Fruit fly (Drosophila melanogaster): ENCODE data around the gene CG33003.
A peak's percentile ranks its signal among the peaks of the same experiment; 100 is the strongest.

Gene CG33003

dm6 chr2L:4448582-4449016 lies 47.8 kb downstream of the CG33003 start, which contains the start of gene MFS18 (continued):
- TF ChIP-seq Chrac-16 (GFP tag; optimal IDR thresholded peaks at IDR 0.05): peak; percentile 97
- peak; percentile 94 for TF ChIP-seq CG10462 (GFP tag; optimal IDR thresholded peaks at IDR 0.05)
- peak; percentile 93 for TF ChIP-seq Lim3 (GFP tag; IDR thresholded peaks at IDR 0.05)
- peak; percentile 52 for TF ChIP-seq unc-4 (GFP tag; IDR thresholded peaks at IDR 0.05; ENCODE audit: partially characterized antibody)
- TF ChIP-seq CG12219 (GFP tag; optimal IDR thresholded peaks at IDR 0.05): peak; percentile 89
- peak; percentile 86 for TF ChIP-seq CG10321 (GFP tag; IDR thresholded peaks at IDR 0.05)
- TF ChIP-seq slp2 (GFP tag; optimal IDR thresholded peaks at IDR 0.05): peak; percentile 65
- TF ChIP-seq pzg (GFP tag; optimal IDR thresholded peaks at IDR 0.05): peak; percentile 45
- TF ChIP-seq tap (tag; optimal IDR thresholded peaks at IDR 0.05): peak; percentile 98
- TF ChIP-seq Bgb (GFP tag; IDR thresholded peaks at IDR 0.05; ENCODE audit: partially characterized antibody): peak; percentile 86
- peak; percentile 99 for TF ChIP-seq CG4730 (GFP tag; IDR thresholded peaks at IDR 0.05)
- TF ChIP-seq gsb (GFP tag; IDR thresholded peaks at IDR 0.05): peak; percentile 97
- peak; percentile 95 for TF ChIP-seq CG18476 (GFP tag; optimal IDR thresholded peaks at IDR 0.05)
- peak; percentile 46 for TF ChIP-seq hbn (GFP tag; IDR thresholded peaks at IDR 0.05; ENCODE audit: partially characterized antibody)
- peak; percentile 90 for TF ChIP-seq ash1 (GFP tag; optimal IDR thresholded peaks at IDR 0.05)
- peak; percentile 98 for TF ChIP-seq CG16779 (GFP tag; IDR thresholded peaks at IDR 0.05)
- TF ChIP-seq CG3838 (GFP tag; optimal IDR thresholded peaks at IDR 0.05): peak; percentile 92
- TF ChIP-seq hkb (optimal IDR thresholded peaks at IDR 0.05): peak; percentile 67
- TF ChIP-seq hkb (GFP tag; IDR thresholded peaks at IDR 0.05): peak; percentile 100
- TF ChIP-seq maf-S (GFP tag; optimal IDR thresholded peaks at IDR 0.05): peak; percentile 97
- peak; percentile 91 for TF ChIP-seq CG15601 (tag; optimal IDR thresholded peaks at IDR 0.05)
- TF ChIP-seq grn (GFP tag; optimal IDR thresholded peaks at IDR 0.05): peak; percentile 74
- TF ChIP-seq CG14860 (GFP tag; IDR thresholded peaks at IDR 0.05; ENCODE audit: partially characterized antibody): peak; percentile 74; the same call in 2 of the 3 replicates
- no peak for TF ChIP-seq zf30C (GFP tag; optimal IDR thresholded peaks at IDR 0.05)
- TF ChIP-seq dysf (GFP tag; IDR thresholded peaks at IDR 0.05): peak; percentile 99
- peak; percentile 99 for TF ChIP-seq HLH3B (GFP tag; IDR thresholded peaks at IDR 0.05)
- TF ChIP-seq Nf-YC (tag; optimal IDR thresholded peaks at IDR 0.05): peak; percentile 87
- TF ChIP-seq Dip3 (GFP tag; optimal IDR thresholded peaks at IDR 0.05): peak; percentile 82
- peak; percentile 92 for TF ChIP-seq CG18619 (GFP tag; optimal IDR thresholded peaks at IDR 0.05)
- peak; percentile 98 for TF ChIP-seq Hr3 (GFP tag; optimal IDR thresholded peaks at IDR 0.05)
- TF ChIP-seq grau (tag; optimal IDR thresholded peaks at IDR 0.05): peak; percentile 91
- TF ChIP-seq pros (GFP tag; optimal IDR thresholded peaks at IDR 0.05): no peak
- TF ChIP-seq so (GFP tag; IDR thresholded peaks at IDR 0.05): peak; percentile 99
- peak; percentile 99 for TF ChIP-seq Abd-B (GFP tag; optimal IDR thresholded peaks at IDR 0.05)
- TF ChIP-seq az2 (GFP tag; optimal IDR thresholded peaks at IDR 0.05): peak; percentile 97
- no peak for TF ChIP-seq CG4282 (GFP tag; optimal IDR thresholded peaks at IDR 0.05)
- TF ChIP-seq CG3726 (GFP tag; IDR thresholded peaks at IDR 0.05): peak; percentile 99
- peak; percentile 99 for TF ChIP-seq lab (GFP tag; optimal IDR thresholded peaks at IDR 0.05)
- peak; percentile 96 for TF ChIP-seq HmgZ (tag; optimal IDR thresholded peaks at IDR 0.05)
- peak; percentile 98 for TF ChIP-seq ap (GFP tag; IDR thresholded peaks at IDR 0.05)
- TF ChIP-seq Pdp1 (GFP tag; optimal IDR thresholded peaks at IDR 0.05): peak; percentile 85 to 87
- TF ChIP-seq mam (GFP tag; optimal IDR thresholded peaks at IDR 0.05): peak; percentile 97
- peak; percentile 34 for TF ChIP-seq CG17912 (GFP tag; optimal IDR thresholded peaks at IDR 0.05)
- TF ChIP-seq amos (GFP tag; IDR thresholded peaks at IDR 0.05; ENCODE audit: partially characterized antibody): peak; percentile 77; the same call in 1 of the 2 replicates
- TF ChIP-seq kah (GFP tag; optimal IDR thresholded peaks at IDR 0.05): peak; percentile 92
- TF ChIP-seq mirr (GFP tag; optimal IDR thresholded peaks at IDR 0.05): peak; percentile 89
- peak; percentile 79 for TF ChIP-seq Hmx (GFP tag; optimal IDR thresholded peaks at IDR 0.05)
- peak; percentile 68 for TF ChIP-seq Scr (GFP tag; IDR thresholded peaks at IDR 0.05; ENCODE audit: partially characterized antibody)
- peak; percentile 99 for TF ChIP-seq Blimp-1 (GFP tag; optimal IDR thresholded peaks at IDR 0.05)
- peak; percentile 90 for TF ChIP-seq CG3407 (GFP tag; optimal IDR thresholded peaks at IDR 0.05)
